Worm (Caenorhabditis elegans) whole organism, L4 larva: ENCODE results near the gene str-61.

Experiments used
- T26A8.4 ChIP-seq: fragments of 200-800 bp; sonication (Bioruptor generic); IDR thresholded peaks from 2 replicates; pipeline ENCODE4 v1.3.6; 2022; ENCODE audit warnings: missing genetic modification characterization, missing compliant biosample characterization
- Y48G9A.11 ChIP-seq: fragments of 200-800 bp; sonication (Bioruptor generic); IDR thresholded peaks from 2 replicates; pipeline ENCODE4 v1.3.6; 2022; ENCODE audit warnings: missing genetic modification reagents, missing genetic modification characterization, missing compliant biosample characterization
- ces-1 ChIP-seq: fragments of 150-350 bp; sonication (generic microtip); optimal IDR thresholded peaks from 4 replicates; lab custom pipeline; 2014; ENCODE audit warnings: missing biosample characterization, missing genetic modification reagents, missing genetic modification characterization
- daf-16 ChIP-seq, 3 experiments: sonication (generic microtip); optimal IDR thresholded peaks; 2 replicates each; lab custom pipeline; 2016 to 2017; ENCODE audit warnings: missing genetic modification characterization in 3 of 3, missing genetic modification reagents in 3 of 3, mild to moderate bottlenecking in 2 of 3, missing compliant biosample characterization in 2 of 3, missing biosample characterization in 1 of 3, moderate library complexity in 1 of 3
- fkh-10 ChIP-seq: fragments of 150-350 bp; optimal IDR thresholded peaks from 2 replicates; lab custom pipeline; 2014; ENCODE audit warnings: missing biosample characterization, missing genetic modification reagents, missing genetic modification characterization
- fos-1 ChIP-seq: fragments of 150-350 bp; optimal IDR thresholded peaks from 2 replicates; lab custom pipeline; 2014; ENCODE audit warnings: missing biosample characterization, missing genetic modification characterization
- lsy-2 ChIP-seq, 2 experiments: fragments of 150-350 bp in 1 of 2; sonication (generic microtip) in 1 of 2; optimal IDR thresholded peaks; 2 replicates each; lab custom pipeline; 2014 to 2017; ENCODE audit warnings: missing biosample characterization in 2 of 2, missing genetic modification characterization in 2 of 2
- mdl-1 ChIP-seq, 2 experiments: fragments of 150-350 bp in 1 of 2; sonication (generic microtip) in 1 of 2; optimal IDR thresholded peaks; 2 replicates each; lab custom pipeline; 2014 to 2017; ENCODE audit warnings: missing biosample characterization in 2 of 2, missing genetic modification characterization in 2 of 2
- nhr-111 ChIP-seq: fragments of 200-800 bp; sonication (Bioruptor generic); optimal IDR thresholded peaks from 2 replicates; lab custom pipeline; 2018; ENCODE audit warnings: mild to moderate bottlenecking, missing genetic modification characterization, missing compliant biosample characterization
- nhr-25 ChIP-seq: sonication (generic microtip); optimal IDR thresholded peaks from 2 replicates; lab custom pipeline; 2017; ENCODE audit warnings: missing genetic modification characterization, mild to moderate bottlenecking, missing compliant biosample characterization, antibody characterized with exemption, moderate library complexity, borderline replicate concordance; ENCODE audit not compliant: insufficient read depth
- skn-1 ChIP-seq: fragments of 150-350 bp; optimal IDR thresholded peaks from 2 replicates; lab custom pipeline; 2014; ENCODE audit warnings: missing biosample characterization, missing genetic modification characterization

- TF ChIP-seq mdl-1 (tag; optimal IDR thresholded peaks at IDR 0.05; lab: Kevin White, UChicago) = no peak
- TF ChIP-seq ces-1 (GFP tag; lab: Kevin White, UChicago) = no peak
- no peak for TF ChIP-seq fos-1 (tag; lab: Kevin White, UChicago)
- TF ChIP-seq T26A8.4 (GFP tag; lab: Robert Waterston, UW) = no peak
- TF ChIP-seq nhr-25 (tag; lab: Kevin White, UChicago) = no peak
- TF ChIP-seq fkh-10 = no peak
- no peak for TF ChIP-seq skn-1 (tag; lab: Kevin White, UChicago)
- TF ChIP-seq lsy-2 (tag; optimal IDR thresholded peaks at IDR 0.05; lab: Kevin White, UChicago) = no peak
- TF ChIP-seq daf-16 (GFP tag; optimal IDR thresholded peaks at IDR 0.05; lab: Kevin White, UChicago) = no peak
- TF ChIP-seq daf-16 (tag; optimal IDR thresholded peaks at IDR 0.05; lab: Kevin White, UChicago) = no peak
- TF ChIP-seq nhr-111 (GFP tag; lab: Kevin White, UChicago) = no peak
- no peak for TF ChIP-seq Y48G9A.11 (GFP tag; lab: Robert Waterston, UW)
Measured at ce11 chrV:16629600-16629999, 41.5 kb downstream of the str-61 start, which contains the start of gene srd-21.
